Fruit fly (Drosophila melanogaster) whole organism, prepupa: ENCODE results near the gene CG3402.

Experiments
- Blimp-1 ChIP-seq: fragments of 200-800 bp; sonication (Bioruptor generic); optimal IDR thresholded peaks from 3 replicates; lab custom pipeline; 2017; ENCODE audit warnings: missing biosample characterization, missing genetic modification characterization, mild to moderate bottlenecking, moderate library complexity, missing genetic modification reagents
- CG10669 ChIP-seq: fragments of 200-800 bp; sonication (Bioruptor generic); optimal IDR thresholded peaks from 3 replicates; lab custom pipeline; 2018; ENCODE audit warnings: missing biosample characterization, mild to moderate bottlenecking, missing genetic modification characterization, moderate library complexity
- CG11294 ChIP-seq: fragments of 200-800 bp; sonication (Bioruptor generic); IDR thresholded peaks from 2 replicates; pipeline ENCODE4 v1.3.6; 2022; ENCODE audit warnings: missing biosample characterization, missing genetic modification characterization
- CG15336 ChIP-seq: fragments of 200-800 bp; sonication (Bioruptor generic); IDR thresholded peaks from 2 replicates; pipeline ENCODE4 v1.3.6; 2022; ENCODE audit warnings: missing biosample characterization, missing genetic modification characterization
- CG16779 ChIP-seq: fragments of 200-800 bp; sonication (Bioruptor generic); optimal IDR thresholded peaks from 3 replicates; lab custom pipeline; 2017; ENCODE audit warnings: missing biosample characterization, mild to moderate bottlenecking, missing genetic modification characterization
- CG31627 ChIP-seq: fragments of 200-800 bp; sonication (Bioruptor generic); optimal IDR thresholded peaks from 3 replicates; lab custom pipeline; 2016; ENCODE audit warnings: missing biosample characterization, missing genetic modification characterization
- CG32006 ChIP-seq: fragments of 200-800 bp; sonication (Bioruptor generic); optimal IDR thresholded peaks from 3 replicates; lab custom pipeline; 2017; ENCODE audit warnings: missing biosample characterization, mild to moderate bottlenecking, missing genetic modification characterization
- CG3919 ChIP-seq: fragments of 200-800 bp; sonication (Bioruptor generic); optimal IDR thresholded peaks from 3 replicates; lab custom pipeline; 2016; ENCODE audit warnings: missing biosample characterization, missing genetic modification characterization
- CG4318 ChIP-seq: fragments of 200-800 bp; sonication (Bioruptor generic); optimal IDR thresholded peaks from 3 replicates; lab custom pipeline; 2017; ENCODE audit warnings: missing biosample characterization, mild to moderate bottlenecking, missing genetic modification characterization
- CG6163 ChIP-seq: fragments of 200-800 bp; sonication (Bioruptor generic); IDR thresholded peaks from 3 replicates; pipeline ENCODE4 v1.3.6; 2022; ENCODE audit warnings: missing biosample characterization, missing genetic modification characterization
- CG6276 ChIP-seq: fragments of 200-800 bp; sonication (Bioruptor generic); optimal IDR thresholded peaks from 2 replicates; lab custom pipeline; 2017; ENCODE audit warnings: missing biosample characterization, mild to moderate bottlenecking, missing genetic modification characterization
- CG6792 ChIP-seq: fragments of 200-800 bp; sonication (Bioruptor generic); optimal IDR thresholded peaks from 3 replicates; lab custom pipeline; 2016; ENCODE audit warnings: missing biosample characterization, missing genetic modification characterization
- CG6854 ChIP-seq: fragments of 200-800 bp; sonication (Bioruptor generic); optimal IDR thresholded peaks from 2 replicates; lab custom pipeline; 2017; ENCODE audit warnings: missing biosample characterization, mild to moderate bottlenecking, missing genetic modification characterization
- CG7368 ChIP-seq: fragments of 200-800 bp; sonication (Bioruptor generic); optimal IDR thresholded peaks from 3 replicates; lab custom pipeline; 2016; ENCODE audit warnings: missing biosample characterization, missing genetic modification characterization
- CG8119 ChIP-seq: fragments of 200-800 bp; sonication (Bioruptor generic); IDR thresholded peaks from 3 replicates; pipeline ENCODE4 v1.3.6; 2022; ENCODE audit warnings: missing biosample characterization, missing genetic modification characterization
- CG8319 ChIP-seq: fragments of 200-800 bp; sonication (Bioruptor generic); optimal IDR thresholded peaks from 3 replicates; lab custom pipeline; 2016; ENCODE audit warnings: missing biosample characterization, missing genetic modification characterization
- CG8632 ChIP-seq: fragments of 200-800 bp; sonication (Bioruptor generic); optimal IDR thresholded peaks from 3 replicates; lab custom pipeline; 2016; ENCODE audit warnings: missing biosample characterization, missing genetic modification characterization
- CG9139 ChIP-seq: fragments of 200-800 bp; sonication (Bioruptor generic); optimal IDR thresholded peaks from 3 replicates; lab custom pipeline; 2017; ENCODE audit warnings: missing biosample characterization, mild to moderate bottlenecking, missing genetic modification characterization
- Eip78C ChIP-seq: fragments of 200-800 bp; sonication (Bioruptor generic); peaks from one replicate; lab custom pipeline; 2016; ENCODE audit warnings: missing biosample characterization, missing genetic modification characterization
- Eip93F ChIP-seq: fragments of 200-800 bp; sonication (Bioruptor generic); optimal IDR thresholded peaks from 2 replicates; lab custom pipeline; 2016; ENCODE audit warnings: missing biosample characterization, mild to moderate bottlenecking, missing genetic modification characterization
- Ets96B ChIP-seq: fragments of 200-800 bp; optimal IDR thresholded peaks from 2 replicates; lab custom pipeline; 2019; ENCODE audit warnings: missing biosample characterization, mild to moderate bottlenecking, missing genetic modification characterization, moderate library complexity
- Gug ChIP-seq: fragments of 200-800 bp; sonication (Bioruptor generic); IDR thresholded peaks from 2 replicates; pipeline ENCODE4 v1.3.6; 2022; ENCODE audit warnings: missing biosample characterization, missing genetic modification characterization
- Lpt ChIP-seq: fragments of 200-800 bp; sonication (Bioruptor generic); optimal IDR thresholded peaks from 3 replicates; lab custom pipeline; 2016; ENCODE audit warnings: missing biosample characterization, missing genetic modification characterization
- Sox102F ChIP-seq: fragments of 200-800 bp; sonication (Bioruptor generic); optimal IDR thresholded peaks from 2 replicates; lab custom pipeline; 2016; ENCODE audit warnings: missing biosample characterization, mild to moderate bottlenecking, missing genetic modification characterization
- Sox14 ChIP-seq: fragments of 200-800 bp; sonication (Bioruptor generic); optimal IDR thresholded peaks from 3 replicates; lab custom pipeline; 2016; ENCODE audit warnings: missing biosample characterization, missing genetic modification characterization
- Sox15 ChIP-seq: fragments of 200-800 bp; sonication (Bioruptor generic); optimal IDR thresholded peaks from 3 replicates; lab custom pipeline; 2016; ENCODE audit warnings: missing biosample characterization, missing genetic modification characterization
- achi ChIP-seq: fragments of 200-800 bp; sonication (Bioruptor generic); optimal IDR thresholded peaks from 3 replicates; lab custom pipeline; 2016; ENCODE audit warnings: missing biosample characterization, missing genetic modification characterization
- acj6 ChIP-seq: fragments of 200-800 bp; sonication (Bioruptor generic); optimal IDR thresholded peaks from 3 replicates; lab custom pipeline; 2016; ENCODE audit warnings: missing biosample characterization, missing genetic modification characterization
- dac ChIP-seq: fragments of 200-800 bp; sonication (Bioruptor generic); optimal IDR thresholded peaks from 2 replicates; lab custom pipeline; 2017; ENCODE audit warnings: missing biosample characterization, mild to moderate bottlenecking, missing genetic modification characterization
- esn ChIP-seq: fragments of 200-800 bp; sonication (Bioruptor generic); optimal IDR thresholded peaks from 2 replicates; lab custom pipeline; 2016; ENCODE audit warnings: missing biosample characterization, mild to moderate bottlenecking, missing genetic modification characterization, moderate library complexity
- fd59A ChIP-seq: fragments of 200-800 bp; sonication (Bioruptor generic); optimal IDR thresholded peaks from 2 replicates; lab custom pipeline; 2017; ENCODE audit warnings: missing biosample characterization, mild to moderate bottlenecking, missing genetic modification characterization, missing genetic modification reagents
- fd85E ChIP-seq: fragments of 200-800 bp; sonication (Bioruptor generic); optimal IDR thresholded peaks from 3 replicates; lab custom pipeline; 2016; ENCODE audit warnings: missing biosample characterization, missing genetic modification characterization
- fkh ChIP-seq: fragments of 200-800 bp; sonication (Bioruptor generic); optimal IDR thresholded peaks from 3 replicates; lab custom pipeline; 2017; ENCODE audit warnings: missing biosample characterization, mild to moderate bottlenecking, missing genetic modification characterization, moderate library complexity
- lz ChIP-seq: fragments of 200-800 bp; sonication (Bioruptor generic); optimal IDR thresholded peaks from 3 replicates; lab custom pipeline; 2016; ENCODE audit warnings: missing biosample characterization, missing genetic modification characterization
- net ChIP-seq: fragments of 200-800 bp; sonication (Bioruptor generic); optimal IDR thresholded peaks from 3 replicates; lab custom pipeline; 2016; ENCODE audit warnings: missing biosample characterization, missing genetic modification characterization
- salr ChIP-seq, 2 experiments: fragments of 200-800 bp; sonication (Bioruptor generic); optimal IDR thresholded peaks; 3 replicates each; lab custom pipeline; 2016 to 2018; ENCODE audit warnings: missing biosample characterization in 2 of 2, missing genetic modification characterization in 2 of 2, mild to moderate bottlenecking in 1 of 2
- ss ChIP-seq, 2 experiments: fragments of 200-800 bp; sonication (Bioruptor generic); optimal IDR thresholded peaks; 2 replicates in 1 of 2; 3 replicates in 1 of 2; lab custom pipeline; 2017 to 2018; ENCODE audit warnings: mild to moderate bottlenecking in 2 of 2, missing biosample characterization in 2 of 2, missing genetic modification characterization in 2 of 2, moderate library complexity in 1 of 2
- svp ChIP-seq: fragments of 200-800 bp; sonication (Bioruptor generic); peaks from one replicate; lab custom pipeline; 2016; ENCODE audit warnings: missing biosample characterization, missing genetic modification characterization
- vri ChIP-seq: fragments of 200-800 bp; sonication (Bioruptor generic); optimal IDR thresholded peaks from 3 replicates; lab custom pipeline; 2016; ENCODE audit warnings: missing biosample characterization, mild to moderate bottlenecking, missing genetic modification characterization

CG3402 gene

DNA sequence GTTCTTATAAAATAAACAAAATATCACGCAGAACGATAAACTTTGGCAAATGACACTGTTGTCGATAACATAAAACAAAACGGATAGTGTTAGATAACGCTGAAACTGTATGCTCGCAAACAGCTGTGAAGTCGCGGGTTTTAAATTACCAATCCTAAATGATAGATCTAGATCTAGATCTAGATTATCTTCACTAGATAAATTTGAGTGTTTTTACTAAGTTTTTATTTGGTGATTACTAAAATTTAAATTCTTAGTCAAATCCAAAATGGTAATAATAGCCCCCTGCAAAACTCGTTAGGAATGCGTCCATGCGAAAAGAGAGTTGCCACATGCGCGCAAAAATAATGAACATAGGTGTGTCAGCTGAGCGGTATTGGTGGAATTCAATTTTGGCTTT is 1.3 kb upstream of the CG3402 start, which contains the start of the genes MED30 and Rev1 (continued):
- TF ChIP-seq Sox15 (peak; percentile 91), CG31627 (peak; percentile 98), Sox102F (GFP tag; lab: Kevin White, UChicago) (peak; percentile 95), CG15336 (peak; percentile 87), CG6792 (peak; percentile 90), CG8119 (GFP tag; lab: Robert Waterston, UW) (peak; percentile 80), Blimp-1 (GFP tag; lab: Kevin White, UChicago) (peak; percentile 64), CG4318 (GFP tag; lab: Kevin White, UChicago) (no peak), fd85E (GFP tag; lab: Kevin White, UChicago) (peak; percentile 81), achi (peak; percentile 95), CG8632 (GFP tag; lab: Kevin White, UChicago) (peak; percentile 92), CG3919 (GFP tag; lab: Kevin White, UChicago) (peak; percentile 97), dac (GFP tag; lab: Kevin White, UChicago) (peak; percentile 85), CG10669 (GFP tag; lab: Kevin White, UChicago) (peak; percentile 87), CG11294 (peak; percentile 81), acj6 (GFP tag; lab: Kevin White, UChicago) (peak; percentile 96), CG8319 (peak; percentile 92), esn (GFP tag; lab: Kevin White, UChicago) (peak; percentile 97), vri (GFP tag; lab: Kevin White, UChicago) (peak; percentile 90), Ets96B (tag; lab: Kevin White, UChicago) (peak; percentile 88), CG7368 (peak; percentile 91), Lpt (GFP tag; lab: Kevin White, UChicago) (peak; percentile 86), Sox14 (peak; percentile 94), CG32006 (peak; percentile 86), fkh (GFP tag; lab: Kevin White, UChicago) (peak; percentile 79), net (GFP tag; lab: Kevin White, UChicago) (peak; percentile 93)

DNA sequence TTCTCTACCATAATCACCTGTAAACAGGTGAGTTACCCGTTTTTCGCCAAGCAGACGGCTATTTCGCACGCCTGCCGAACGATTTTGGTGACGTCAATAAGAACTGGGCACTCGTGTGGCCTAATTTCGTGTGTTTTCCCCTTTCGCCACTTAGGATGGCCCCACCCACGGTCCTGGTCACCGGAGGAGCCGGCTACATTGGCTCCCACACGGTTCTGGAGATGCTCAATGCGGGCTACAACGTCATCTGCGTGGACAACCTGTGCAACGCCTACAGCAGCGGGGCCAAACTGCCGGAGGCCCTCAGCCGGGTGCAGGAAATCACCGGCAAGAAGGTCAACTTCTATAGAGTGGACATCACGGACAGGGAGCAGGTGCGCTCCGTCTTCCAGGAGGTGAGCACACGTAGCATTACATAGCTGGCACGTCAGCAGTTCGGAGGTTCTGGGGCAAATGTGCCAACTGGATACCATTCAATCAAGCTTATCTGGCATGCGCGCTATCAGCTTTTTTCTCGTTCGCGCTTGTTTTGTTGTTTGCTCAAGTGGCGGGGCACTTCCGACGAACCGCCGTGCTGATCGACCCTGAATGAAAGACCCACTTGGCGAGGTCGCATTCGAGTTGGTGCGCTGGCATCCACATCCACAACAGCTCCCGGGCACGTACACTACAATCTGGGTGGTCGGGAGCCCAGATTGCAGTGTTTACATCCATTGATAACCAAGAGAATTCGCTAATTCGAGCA is 3.5 kb downstream of the CG3402 start:
- TF ChIP-seq fkh (GFP tag; lab: Kevin White, UChicago) (peak; percentile 62), CG6163 (0 out of 3 replicates have a peak, but pooled peaks have one; percentile 22), Eip78C (GFP tag; lab: Kevin White, UChicago) (peak; percentile 17), CG6276 (no peak), svp (GFP tag; lab: Kevin White, UChicago) (peak; percentile 68), CG7368 (no peak), CG3919 (GFP tag; lab: Kevin White, UChicago) (no peak)

DNA sequence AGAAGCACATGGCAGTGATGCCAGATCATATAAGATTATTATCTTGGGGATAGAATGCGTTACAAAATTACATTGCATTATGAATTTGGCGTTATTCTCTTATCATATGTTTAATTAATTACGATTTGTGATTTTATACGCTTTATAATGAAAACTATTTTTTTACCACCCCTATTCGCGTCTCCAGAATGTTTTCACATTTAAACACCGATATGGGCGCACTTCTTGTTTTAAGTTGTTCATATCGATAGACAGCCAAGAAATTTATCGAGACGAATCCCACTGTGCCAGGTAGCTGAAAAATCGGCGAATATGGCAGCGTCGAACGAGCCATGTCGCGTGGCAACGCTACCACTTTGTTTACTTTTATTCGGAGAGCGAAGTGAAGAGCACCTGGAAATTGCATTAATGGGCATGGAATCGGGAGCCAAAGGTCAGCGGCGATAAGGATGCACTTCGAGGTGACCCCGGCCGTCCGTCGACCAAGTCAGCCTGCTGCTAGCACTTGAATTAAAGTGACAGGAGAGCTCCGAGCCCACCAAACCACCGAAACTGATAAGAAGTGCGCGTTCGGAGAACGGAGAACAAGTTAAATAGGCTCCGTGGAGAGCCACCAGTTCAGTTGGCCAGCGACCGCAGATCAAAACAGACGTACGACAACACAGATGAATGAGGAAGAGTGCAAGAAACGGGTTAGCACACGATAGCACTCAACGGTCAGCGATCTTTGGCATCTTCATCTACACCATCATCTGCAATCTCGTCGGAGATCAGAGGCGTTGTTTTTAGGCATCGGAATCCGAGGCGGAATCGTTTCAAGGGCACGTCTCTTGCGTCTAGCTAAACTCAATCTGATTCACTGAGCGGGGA is 4.3 kb downstream of the CG3402 start, which contains the start of gene Gale:
Gale (plus strand) TSS at position 401 of the 870 bp plus-strand sequence.
- TF ChIP-seq Lpt (GFP tag; lab: Kevin White, UChicago) (no peak), salr (GFP tag; optimal IDR thresholded peaks at IDR 0.05; lab: Kevin White, UChicago) (no peak), CG6854 (GFP tag; lab: Kevin White, UChicago) (peak; percentile 33), dac (GFP tag; lab: Kevin White, UChicago) (no peak), acj6 (GFP tag; lab: Kevin White, UChicago) (no peak), Ets96B (tag; lab: Kevin White, UChicago) (no peak), CG8632 (GFP tag; lab: Kevin White, UChicago) (no peak), Gug (no peak), Eip93F (no peak), CG16779 (tag; lab: Kevin White, UChicago) (peak; percentile 31), CG8119 (GFP tag; lab: Robert Waterston, UW) (peak; percentile 52; the same call in 1 of the 3 replicates), svp (GFP tag; lab: Kevin White, UChicago) (peak; percentile 99), CG31627 (no peak), CG6276 (peak; percentile 5), net (GFP tag; lab: Kevin White, UChicago) (peak; percentile 17), fd59A (GFP tag; lab: Kevin White, UChicago) (no peak), Eip78C (GFP tag; lab: Kevin White, UChicago) (peak; percentile 68), fkh (GFP tag; lab: Kevin White, UChicago) (peak; percentile 97), ss (GFP tag; optimal IDR thresholded peaks at IDR 0.05; lab: Kevin White, UChicago) (peak; percentile 24 to 61), Sox14 (peak; percentile 21), lz (GFP tag; lab: Kevin White, UChicago) (no peak), CG9139 (GFP tag; lab: Kevin White, UChicago) (peak; percentile 54)
